Fruit fly (Drosophila melanogaster) Kc167 (cell line): ENCODE results near the gene CG8132.

Experiments used
- Myc ChIP-seq: fragments of >200 bp; optimal IDR thresholded peaks from 2 replicates; lab custom pipeline; 2017; ENCODE audit warnings: missing external identifiers
- Sin3A ChIP-seq: fragments of >200 bp; optimal IDR thresholded peaks from 2 replicates; lab custom pipeline; 2018; ENCODE audit warnings: missing external identifiers
- h ChIP-seq: fragments of >200 bp; optimal IDR thresholded peaks from 3 replicates; lab custom pipeline; 2018; ENCODE audit warnings: missing external identifiers
- insv ChIP-seq: fragments of >200 bp; optimal IDR thresholded peaks from 3 replicates; lab custom pipeline; 2018; ENCODE audit warnings: missing external identifiers
- psq ChIP-seq: fragments of >200 bp; optimal IDR thresholded peaks from 2 replicates; lab custom pipeline; 2017; ENCODE audit warnings: missing external identifiers
- ttk ChIP-seq: sonication (Bioruptor generic); optimal IDR thresholded peaks from 2 replicates; lab custom pipeline; 2017; ENCODE audit warnings: missing external identifiers

Gene CG8132

DNA sequence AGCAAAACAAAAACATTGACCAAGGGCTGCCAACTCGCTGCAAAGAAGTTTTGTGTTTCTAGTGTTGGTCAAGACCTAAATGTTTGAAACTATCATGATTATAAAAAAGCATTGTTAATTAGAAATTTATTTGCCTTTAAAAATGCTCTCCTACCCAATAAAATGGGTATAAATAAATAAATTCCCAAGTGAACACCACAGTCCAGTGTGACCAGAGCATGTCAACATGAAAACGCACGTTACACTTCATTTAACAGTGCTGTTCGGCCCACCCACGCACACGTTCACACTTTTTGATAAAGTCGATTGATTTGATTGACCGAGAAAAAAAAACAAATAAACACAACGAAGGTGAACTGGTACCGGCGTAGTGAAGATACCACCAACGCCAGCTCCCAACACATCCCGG, 2.8 kb downstream of the CG8132 start, which contains the start of the genes CG9356, BBIP1 and CG8135:
Gene CG9356 (minus strand): TSS at position 166 of the 409 bp plus-strand sequence.
Gene BBIP1 (plus strand): TSS at position 282 of the 409 bp plus-strand sequence.
Gene CG8135 (plus strand): TSS at position 282 of the 409 bp plus-strand sequence.
- no peak for TF ChIP-seq insv
- no peak for TF ChIP-seq Sin3A (lab: Kevin White, UChicago)
- TF ChIP-seq Myc: no peak
- TF ChIP-seq psq: no peak
- TF ChIP-seq h: no peak
- no peak for TF ChIP-seq ttk (lab: Kevin White, UChicago)

DNA sequence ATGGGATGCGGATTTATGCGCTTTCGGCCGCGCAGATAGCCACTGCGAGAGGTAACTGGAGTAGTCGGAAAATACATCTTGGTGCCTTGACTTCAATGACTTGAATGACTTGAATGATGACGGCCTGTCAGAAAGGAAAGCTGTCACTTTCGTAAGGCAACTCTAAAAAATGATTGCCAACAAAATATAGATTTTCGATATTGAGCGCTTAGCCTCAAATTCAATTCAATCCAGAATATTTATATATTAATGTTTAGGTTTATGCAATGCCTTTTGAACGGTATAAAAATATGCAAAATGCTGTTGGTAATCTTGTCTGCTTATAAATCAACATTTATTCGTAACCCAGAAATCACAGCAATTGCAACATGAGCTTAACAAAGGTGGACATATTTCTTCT, 6.8 kb downstream of the CG8132 start, which contains the start of gene CG44261:
Gene CG44261 (minus strand): TSS at position 101 of the 400 bp plus-strand sequence.
- TF ChIP-seq psq: no peak
- no peak for TF ChIP-seq h
- TF ChIP-seq insv: no peak
- no peak for TF ChIP-seq Myc
- TF ChIP-seq ttk (lab: Kevin White, UChicago): no peak
- no peak for TF ChIP-seq Sin3A (lab: Kevin White, UChicago)

DNA sequence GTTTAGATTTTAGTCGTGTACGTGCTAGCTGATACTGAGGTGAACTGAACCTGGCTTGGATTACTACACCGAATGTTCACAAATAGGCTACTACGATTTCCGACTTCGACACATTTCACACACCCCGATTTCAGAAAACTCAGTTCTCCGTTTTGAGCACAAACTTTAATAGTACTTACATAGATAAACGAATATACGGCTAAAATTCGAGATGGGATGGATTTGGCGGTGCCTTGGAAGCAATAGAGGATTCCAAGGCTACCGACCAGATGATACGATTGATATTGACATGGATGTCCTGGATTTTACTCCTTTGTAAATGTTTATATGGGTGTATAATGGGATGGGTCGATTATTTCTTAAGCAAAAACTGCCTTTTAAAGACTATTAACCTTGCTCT, 8.9 kb downstream of the CG8132 start, which contains the start of gene betaTub85D:
Gene betaTub85D (minus strand): TSS at position 101 of the 400 bp plus-strand sequence.
- no peak for TF ChIP-seq Myc
- TF ChIP-seq h: no peak
- TF ChIP-seq Sin3A (lab: Kevin White, UChicago): no peak
- TF ChIP-seq ttk (lab: Kevin White, UChicago): no peak
- TF ChIP-seq insv: no peak
- TF ChIP-seq psq: no peak

DNA sequence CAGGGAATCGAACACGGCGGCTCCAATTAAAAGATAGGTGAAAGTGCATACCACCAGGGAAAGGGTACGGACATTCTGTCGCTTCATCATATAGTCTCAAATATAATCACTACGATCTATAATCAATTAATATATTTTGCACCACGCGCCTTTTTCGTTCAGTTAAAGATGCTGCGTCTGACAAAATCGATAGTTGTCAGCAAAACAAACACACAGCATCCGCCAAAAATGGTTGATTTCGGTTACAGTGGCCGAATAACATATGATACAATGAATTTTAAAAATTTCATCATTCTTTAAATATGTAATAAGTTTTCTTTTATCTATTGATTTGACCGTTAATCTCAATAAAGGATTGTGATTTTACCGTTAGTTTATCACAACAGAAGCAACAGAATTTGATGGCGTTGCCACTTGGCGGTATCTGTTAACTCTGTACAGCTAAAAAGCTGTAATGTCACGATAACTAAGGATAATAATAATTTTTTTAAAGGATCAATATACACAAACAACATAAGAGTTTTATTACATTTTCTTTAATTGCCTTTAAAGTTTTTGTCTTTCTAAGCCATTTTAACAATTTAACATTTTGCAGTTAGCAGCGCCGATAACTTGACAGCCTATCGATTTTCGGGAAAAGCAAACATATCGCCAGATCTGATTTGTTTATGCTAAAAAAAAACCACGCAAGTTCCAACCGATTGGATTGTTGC, 10.8 kb downstream of the CG8132 start, which contains the start of the genes Task7 and alpha-Man-IIa:
Gene Task7 (minus strand): TSS at position 366 of the 713 bp plus-strand sequence.
Gene alpha-Man-IIa (plus strand): TSS at position 621 of the 713 bp plus-strand sequence.
- TF ChIP-seq Myc (no peak), Sin3A (lab: Kevin White, UChicago) (no peak), ttk (lab: Kevin White, UChicago) (no peak), insv (no peak), h (no peak), psq (no peak)

DNA sequence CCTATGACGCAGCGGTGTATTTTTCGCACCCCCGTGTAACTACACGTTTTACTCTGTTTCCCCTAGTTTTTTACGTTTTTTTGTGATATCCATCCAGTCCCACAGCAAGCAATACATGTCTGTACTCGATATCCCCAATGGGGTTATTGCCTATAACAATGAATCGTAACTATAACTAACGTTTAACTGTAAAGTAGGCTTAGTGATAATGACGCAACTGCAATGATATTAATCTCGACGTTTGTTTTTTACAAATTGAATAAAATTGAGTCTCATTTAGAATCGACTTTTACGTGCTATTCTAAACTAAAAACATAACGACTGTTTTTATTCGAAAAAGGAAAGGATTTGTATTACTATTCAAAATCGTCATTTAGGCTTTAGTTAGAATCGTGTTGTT, 15.7 kb downstream of the CG8132 start:
- TF ChIP-seq Sin3A (lab: Kevin White, UChicago) (no peak), psq (no peak)

DNA sequence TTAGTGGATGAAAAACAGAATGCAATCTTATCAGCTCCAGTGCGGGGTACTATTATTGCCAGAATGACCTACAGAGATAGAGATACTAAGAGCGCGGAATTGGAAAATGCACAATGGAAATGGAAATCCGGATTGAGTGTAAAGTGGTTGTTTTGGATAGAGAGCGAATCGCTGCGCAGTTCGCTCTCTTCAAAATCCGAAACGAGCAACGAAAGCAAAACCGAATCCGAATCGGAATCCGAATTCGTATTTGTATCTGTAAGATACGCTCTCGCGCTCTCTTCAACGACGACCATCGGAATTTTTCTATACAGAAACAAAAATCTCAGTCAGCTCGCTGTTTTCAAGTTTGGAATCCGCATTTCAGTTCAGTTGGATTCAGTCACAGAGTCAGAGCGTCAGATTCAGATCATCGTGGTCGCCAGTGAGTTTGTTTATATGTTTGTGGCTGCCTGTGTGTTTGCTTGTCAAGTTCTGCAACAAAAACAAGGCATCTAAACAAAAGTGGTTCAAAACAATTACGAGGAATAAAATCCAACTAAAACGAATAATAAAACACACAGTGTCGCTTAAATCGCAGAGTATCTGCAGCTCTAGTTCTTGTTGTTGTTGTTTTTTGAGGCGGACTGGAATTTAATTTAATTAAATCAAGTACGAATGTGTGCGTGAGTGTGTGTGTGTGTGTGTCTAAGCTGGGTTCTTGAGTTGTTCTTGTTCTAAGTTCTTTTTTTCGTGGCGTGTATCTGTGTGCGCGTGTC, 16.5 kb downstream of the CG8132 start, which contains the start of gene ps:
Gene ps (plus strand): TSS at position 364 of the 758 bp plus-strand sequence.
- no peak for TF ChIP-seq h
- no peak for TF ChIP-seq psq

DNA sequence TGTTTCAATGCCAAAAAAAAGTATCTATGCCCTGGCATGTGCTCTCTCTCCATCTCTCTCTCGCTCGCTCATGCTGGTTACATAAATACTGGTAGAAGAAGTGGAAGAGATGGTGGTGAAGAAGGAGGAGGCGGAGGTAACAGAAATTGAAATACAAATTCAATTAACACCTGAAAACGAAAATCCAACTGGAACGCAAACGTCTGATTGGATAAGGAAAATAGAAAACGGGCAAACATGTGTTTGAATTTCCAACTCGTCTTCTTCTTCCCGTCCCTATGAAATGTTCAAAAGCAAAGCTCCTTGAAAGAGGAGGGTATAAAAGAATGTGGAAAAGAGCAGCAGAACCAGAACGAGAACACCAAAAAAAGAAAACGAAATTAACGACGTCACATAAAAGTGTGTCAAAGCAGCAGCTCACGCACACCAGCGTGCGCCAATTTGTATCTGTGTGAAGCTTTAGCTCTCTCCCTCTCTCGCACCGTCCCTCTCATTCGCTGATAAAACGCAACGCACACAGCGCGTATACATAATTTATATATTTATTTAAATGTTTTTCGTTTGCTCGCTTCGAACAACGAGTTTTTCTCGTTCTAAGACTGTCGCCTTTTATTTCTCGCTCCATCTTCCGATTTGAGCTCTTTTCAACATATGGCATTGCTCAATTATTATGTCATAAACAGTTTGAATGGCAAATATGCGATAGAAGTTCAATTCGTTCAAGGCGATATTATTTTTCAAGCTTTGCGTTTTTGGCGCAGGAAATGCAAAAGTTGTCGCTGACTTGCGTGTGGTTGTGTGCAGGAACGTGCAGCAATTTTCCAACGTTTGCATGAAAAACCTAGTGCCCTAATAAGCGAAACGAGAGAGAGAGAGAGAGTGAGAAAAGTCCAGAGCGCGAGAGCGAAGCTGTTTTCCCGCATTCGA, 17.3 kb downstream of the CG8132 start:
- TF ChIP-seq Myc (no peak), psq (no peak), ttk (lab: Kevin White, UChicago) (no peak), h (no peak), Sin3A (lab: Kevin White, UChicago) (no peak), insv (no peak)

DNA sequence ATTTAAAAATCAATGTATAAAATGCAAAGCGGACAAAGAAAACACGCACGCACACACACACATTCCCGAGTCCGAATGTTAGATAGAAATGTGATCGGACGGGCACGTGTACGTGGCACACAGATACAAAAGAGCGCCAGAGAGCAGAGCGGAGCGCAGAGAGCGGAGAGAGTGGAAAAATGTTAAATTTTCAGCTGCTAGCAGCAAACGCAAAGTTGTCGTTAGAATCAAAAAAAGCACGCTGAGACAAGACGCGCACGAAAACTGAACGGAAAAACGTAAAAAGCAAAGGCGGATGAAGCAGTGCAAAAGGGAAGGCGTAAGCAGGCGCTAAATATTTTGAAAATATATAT, 18.0 kb downstream of the CG8132 start:
- no peak for TF ChIP-seq Myc
- TF ChIP-seq h: no peak
- no peak for TF ChIP-seq psq
- TF ChIP-seq Sin3A (lab: Kevin White, UChicago): no peak
- no peak for TF ChIP-seq insv

DNA sequence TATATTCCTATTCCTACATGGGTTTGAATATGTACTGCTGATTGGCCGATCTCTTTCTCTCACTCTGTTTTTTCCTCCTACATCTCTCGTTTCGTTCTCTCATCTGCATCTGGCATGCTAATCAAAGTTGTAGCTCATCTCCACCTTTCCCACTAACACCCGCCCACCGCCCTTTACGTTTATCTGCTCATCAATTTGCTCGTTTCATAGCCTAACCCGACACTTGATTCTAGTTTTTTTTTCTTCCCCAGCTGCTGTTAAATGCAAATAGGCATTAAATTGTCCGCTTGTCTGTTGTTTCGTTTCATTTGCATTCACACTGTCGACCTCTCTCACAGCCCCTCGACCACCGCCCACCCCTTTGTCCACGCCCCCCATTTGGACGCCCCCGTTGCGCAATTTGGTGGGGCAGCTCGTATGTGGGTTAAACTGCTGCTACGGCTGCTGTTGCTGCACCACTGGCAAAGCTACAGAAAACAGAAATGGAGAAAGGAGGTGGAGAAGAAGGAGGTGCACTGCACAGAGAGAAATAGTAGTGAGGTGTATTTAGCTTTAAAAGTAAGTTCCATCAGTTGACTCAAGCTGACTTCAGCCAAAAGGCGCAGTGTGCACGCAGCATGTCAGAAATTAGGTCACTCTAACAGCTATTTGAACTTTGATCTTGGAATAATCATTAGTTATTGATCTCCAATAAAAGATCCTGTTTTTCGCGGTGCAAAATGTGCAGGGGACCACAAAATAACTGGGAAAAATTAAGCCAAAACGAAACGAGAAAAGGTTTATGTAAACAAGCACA, 19.3 kb downstream of the CG8132 start:
- TF ChIP-seq Sin3A (lab: Kevin White, UChicago) (no peak), insv (no peak), Myc (no peak), psq (no peak), ttk (lab: Kevin White, UChicago) (no peak), h (no peak)

DNA sequence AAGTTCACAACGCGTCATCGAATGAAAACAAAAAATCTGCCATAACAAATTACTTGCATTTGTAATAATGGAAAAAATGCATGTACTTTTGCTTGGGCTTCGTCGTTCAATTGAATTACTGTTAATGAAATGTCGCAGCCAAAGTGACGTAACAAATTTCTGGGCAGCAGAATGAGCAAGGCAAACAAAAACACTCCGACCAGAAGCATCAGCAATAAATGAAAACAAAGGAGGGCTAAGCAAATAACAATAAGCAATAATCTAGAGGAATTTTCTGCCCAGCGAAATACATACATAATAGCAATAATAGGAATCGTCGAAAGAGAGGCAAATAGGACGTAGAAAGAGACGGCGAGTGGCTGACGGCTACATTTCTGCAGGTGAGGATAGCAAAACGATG, 21.0 kb downstream of the CG8132 start:
- TF ChIP-seq insv: no peak
- no peak for TF ChIP-seq Myc
- TF ChIP-seq Sin3A (lab: Kevin White, UChicago): no peak
- no peak for TF ChIP-seq psq
- TF ChIP-seq h: no peak
- TF ChIP-seq ttk (lab: Kevin White, UChicago): no peak

DNA sequence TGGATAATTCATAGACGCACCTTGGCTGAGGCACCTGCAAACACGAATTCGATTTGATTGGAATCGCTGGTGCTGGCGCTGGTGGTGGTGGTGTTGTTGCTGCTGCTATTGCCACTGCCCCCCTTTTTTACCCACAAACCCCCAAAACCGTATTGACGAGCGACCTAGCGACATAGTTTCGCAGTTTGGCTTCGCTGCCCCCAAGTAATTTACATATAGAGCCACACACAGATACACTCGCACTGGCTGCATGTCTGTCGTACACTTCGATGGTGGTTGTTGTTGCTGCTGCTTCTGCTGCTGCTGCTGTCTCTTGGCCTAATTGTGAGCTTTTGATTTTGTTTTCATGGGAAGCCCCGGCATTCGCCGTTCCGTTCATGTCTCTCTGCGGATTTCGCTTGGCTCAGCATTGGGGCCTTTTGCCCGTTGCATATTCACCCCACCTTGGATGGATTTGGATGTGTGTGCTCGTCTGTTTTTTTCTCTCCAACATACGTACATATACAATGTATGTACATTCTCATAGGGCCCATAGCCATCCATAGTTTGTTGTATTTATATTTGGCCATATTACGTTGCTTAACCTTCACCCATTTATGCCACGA, 22.9 kb downstream of the CG8132 start:
- TF ChIP-seq insv (no peak), Sin3A (lab: Kevin White, UChicago) (no peak), psq (no peak), Myc (no peak), h (no peak), ttk (lab: Kevin White, UChicago) (no peak)
